Fruit fly (Drosophila melanogaster) whole organism, embryonic: ENCODE results near the gene CG13117.
A peak's percentile ranks its signal among the peaks of the same experiment; 100 is the strongest.

Experiments used
- B-H2 ChIP-seq: fragments of 200-800 bp; sonication (Bioruptor generic); optimal IDR thresholded peaks from 2 replicates; lab custom pipeline; 2018; ENCODE audit warnings: missing biosample characterization, mild to moderate bottlenecking, missing genetic modification characterization
- Blimp-1 ChIP-seq: fragments of 200-800 bp; sonication (Bioruptor generic); optimal IDR thresholded peaks from 3 replicates; lab custom pipeline; 2018; ENCODE audit warnings: missing biosample characterization, missing genetic modification characterization, mild to moderate bottlenecking, moderate library complexity, missing genetic modification reagents
- CG10321 ChIP-seq: fragments of 200-800 bp; sonication (Bioruptor generic); IDR thresholded peaks from 2 replicates; pipeline ENCODE4 v1.3.6; 2022; ENCODE audit warnings: missing biosample characterization, missing genetic modification characterization
- CG10959 ChIP-seq: fragments of 200-800 bp; sonication (Bioruptor generic); IDR thresholded peaks from 2 replicates; pipeline ENCODE4 v1.3.6; 2022; ENCODE audit warnings: missing biosample characterization, missing genetic modification characterization
- CG11456 ChIP-seq: fragments of 200-800 bp; sonication (Bioruptor generic); IDR thresholded peaks from 3 replicates; pipeline ENCODE4 v1.3.6; 2022; ENCODE audit warnings: missing biosample characterization, missing genetic modification characterization
- CG12744 ChIP-seq: fragments of 200-800 bp; sonication (Bioruptor generic); optimal IDR thresholded peaks from 2 replicates; lab custom pipeline; 2016; ENCODE audit warnings: missing biosample characterization, missing genetic modification characterization
- CG12769 ChIP-seq: fragments of 200-800 bp; sonication (Bioruptor generic); optimal IDR thresholded peaks from 2 replicates; lab custom pipeline; 2019; ENCODE audit warnings: missing biosample characterization, mild to moderate bottlenecking, missing genetic modification characterization, moderate library complexity
- CG13123 ChIP-seq: fragments of 200-800 bp; sonication (Bioruptor generic); optimal IDR thresholded peaks from 2 replicates; lab custom pipeline; 2016; ENCODE audit warnings: missing biosample characterization, missing genetic modification characterization
- CG1529 ChIP-seq: fragments of 200-800 bp; sonication (Bioruptor generic); optimal IDR thresholded peaks from 3 replicates; lab custom pipeline; 2018; ENCODE audit warnings: missing biosample characterization, missing genetic modification characterization
- CG1602 ChIP-seq: fragments of 200-800 bp; sonication (Bioruptor generic); optimal IDR thresholded peaks from 3 replicates; lab custom pipeline; 2016; ENCODE audit warnings: missing biosample characterization, missing genetic modification characterization
- CG16779 ChIP-seq: fragments of 200-800 bp; sonication (Bioruptor generic); IDR thresholded peaks from 2 replicates; pipeline ENCODE4 v1.3.6; 2022; ENCODE audit warnings: missing biosample characterization, missing genetic modification characterization
- CG2712 ChIP-seq: fragments of 200-800 bp; optimal IDR thresholded peaks from 3 replicates; lab custom pipeline; 2019; ENCODE audit warnings: missing biosample characterization, mild to moderate bottlenecking, missing genetic modification characterization, moderate library complexity
- CG30431 ChIP-seq: fragments of 200-800 bp; sonication (Bioruptor generic); optimal IDR thresholded peaks from 2 replicates; lab custom pipeline; 2017; ENCODE audit warnings: missing biosample characterization, missing genetic modification characterization
- CG32767 ChIP-seq: fragments of 200-800 bp; sonication (Bioruptor generic); IDR thresholded peaks from 2 replicates; pipeline ENCODE4 v1.3.6; 2022; ENCODE audit warnings: missing biosample characterization, missing genetic modification characterization
- CG4854 ChIP-seq: fragments of 200-800 bp; sonication (Bioruptor generic); optimal IDR thresholded peaks from 2 replicates; lab custom pipeline; 2016; ENCODE audit warnings: missing biosample characterization, missing genetic modification characterization, inconsistent platforms
- CG5245 ChIP-seq: fragments of 200-800 bp; sonication (Bioruptor generic); optimal IDR thresholded peaks from 3 replicates; lab custom pipeline; 2016; ENCODE audit warnings: missing biosample characterization, missing genetic modification characterization
- CG6272 ChIP-seq: fragments of 200-800 bp; sonication (Bioruptor generic); IDR thresholded peaks from 2 replicates; pipeline ENCODE4 v1.3.6; 2022; ENCODE audit warnings: missing biosample characterization, missing genetic modification characterization
- CG8290 ChIP-seq, 3 experiments: fragments of 200-800 bp; sonication (Bioruptor generic); optimal IDR thresholded peaks; 2 replicates each; lab custom pipeline; 2016 to 2019; ENCODE audit warnings: missing biosample characterization in 3 of 3, missing genetic modification characterization in 3 of 3, mild to moderate bottlenecking in 2 of 3, moderate library complexity in 1 of 3
- CG9932 ChIP-seq: fragments of 200-800 bp; sonication (Bioruptor generic); IDR thresholded peaks from 2 replicates; pipeline ENCODE4 v1.3.6; 2022; ENCODE audit warnings: missing biosample characterization, missing genetic modification characterization
- Chrac-16 ChIP-seq: fragments of 200-800 bp; sonication (Bioruptor generic); optimal IDR thresholded peaks from 3 replicates; lab custom pipeline; 2016; ENCODE audit warnings: missing biosample characterization, missing genetic modification characterization
- CoRest ChIP-seq: fragments of 200-800 bp; sonication (Bioruptor generic); optimal IDR thresholded peaks from 3 replicates; lab custom pipeline; 2018; ENCODE audit warnings: missing biosample characterization, mild to moderate bottlenecking, missing genetic modification characterization, moderate library complexity
- CrebB ChIP-seq: fragments of 200-800 bp; sonication (Bioruptor generic); optimal IDR thresholded peaks from 3 replicates; lab custom pipeline; 2018; ENCODE audit warnings: missing biosample characterization, mild to moderate bottlenecking, missing genetic modification characterization
- Dip3 ChIP-seq: fragments of 200-800 bp; sonication (Bioruptor generic); optimal IDR thresholded peaks from 3 replicates; lab custom pipeline; 2016; ENCODE audit warnings: missing biosample characterization, missing genetic modification characterization
- Drgx ChIP-seq: fragments of 200-800 bp; sonication (Bioruptor generic); IDR thresholded peaks from 2 replicates; pipeline ENCODE4 v1.3.6; 2022; ENCODE audit warnings: missing biosample characterization, missing genetic modification characterization
- Ets65A ChIP-seq: fragments of 200-800 bp; sonication (Bioruptor generic); peaks from one replicate; lab custom pipeline; 2016; ENCODE audit warnings: missing biosample characterization, missing genetic modification characterization
- HHEX ChIP-seq: fragments of 200-800 bp; sonication (Bioruptor generic); optimal IDR thresholded peaks from 3 replicates; lab custom pipeline; 2017; ENCODE audit warnings: missing biosample characterization, mild to moderate bottlenecking, missing genetic modification characterization, missing genetic modification reagents
- Meics ChIP-seq: fragments of 200-800 bp; sonication (Bioruptor generic); optimal IDR thresholded peaks from 2 replicates; lab custom pipeline; 2017; ENCODE audit warnings: missing biosample characterization, mild to moderate bottlenecking, missing genetic modification characterization
- Nf-YB ChIP-seq: fragments of 200-800 bp; sonication (Bioruptor generic); optimal IDR thresholded peaks from 3 replicates; lab custom pipeline; 2019; ENCODE audit warnings: missing biosample characterization, mild to moderate bottlenecking, missing genetic modification characterization, moderate library complexity
- NfI ChIP-seq: fragments of 200-800 bp; sonication (Bioruptor generic); optimal IDR thresholded peaks from 3 replicates; lab custom pipeline; 2018; ENCODE audit warnings: missing biosample characterization, mild to moderate bottlenecking, missing genetic modification characterization, moderate library complexity
- Ptx1 ChIP-seq: fragments of 200-800 bp; sonication (Bioruptor generic); IDR thresholded peaks from 2 replicates; pipeline ENCODE4 v1.3.6; 2022; ENCODE audit warnings: missing biosample characterization, missing genetic modification characterization
- Rx ChIP-seq: fragments of 200-800 bp; sonication (Bioruptor generic); IDR thresholded peaks from 2 replicates; pipeline ENCODE4 v1.3.6; 2022; ENCODE audit warnings: missing biosample characterization, missing genetic modification characterization
- Side ChIP-seq: fragments of 200-800 bp; sonication (Bioruptor generic); optimal IDR thresholded peaks from 2 replicates; lab custom pipeline; 2016; ENCODE audit warnings: missing biosample characterization, missing genetic modification characterization
- Tbp ChIP-seq: fragments of >200 bp; optimal IDR thresholded peaks from 2 replicates; lab custom pipeline; 2018; ENCODE audit warnings: missing biosample characterization, missing genetic modification characterization
- ac ChIP-seq: fragments of 200-800 bp; sonication (Bioruptor generic); optimal IDR thresholded peaks from 3 replicates; lab custom pipeline; 2017; ENCODE audit warnings: missing biosample characterization, mild to moderate bottlenecking, missing genetic modification characterization
- al ChIP-seq: fragments of 200-800 bp; sonication (Bioruptor generic); IDR thresholded peaks from 2 replicates; pipeline ENCODE4 v1.3.6; 2022; ENCODE audit warnings: missing biosample characterization, missing genetic modification characterization
- bcd ChIP-seq: fragments of 200-800 bp; sonication (Bioruptor generic); optimal IDR thresholded peaks from 2 replicates; lab custom pipeline; 2017; ENCODE audit warnings: missing biosample characterization, mild to moderate bottlenecking, missing genetic modification characterization
- ewg ChIP-seq: fragments of 200-800 bp; sonication (Bioruptor generic); optimal IDR thresholded peaks from 3 replicates; lab custom pipeline; 2017; ENCODE audit warnings: mild to moderate bottlenecking, missing biosample characterization, missing genetic modification reagents, missing genetic modification characterization
- ham ChIP-seq: fragments of 200-800 bp; sonication (Bioruptor generic); IDR thresholded peaks from 2 replicates; pipeline ENCODE4 v1.3.6; 2022; ENCODE audit warnings: missing biosample characterization, missing genetic modification characterization
- klu ChIP-seq: fragments of 200-800 bp; sonication (Bioruptor generic); IDR thresholded peaks from 2 replicates; pipeline ENCODE4 v1.3.6; 2022; ENCODE audit warnings: missing biosample characterization, missing genetic modification characterization
- kni ChIP-seq: fragments of 200-800 bp; sonication (Bioruptor generic); optimal IDR thresholded peaks from 3 replicates; lab custom pipeline; 2017; ENCODE audit warnings: mild to moderate bottlenecking, missing biosample characterization, missing genetic modification reagents, missing genetic modification characterization
- lilli ChIP-seq: fragments of 200-800 bp; sonication (Bioruptor generic); optimal IDR thresholded peaks from 3 replicates; lab custom pipeline; 2016; ENCODE audit warnings: missing biosample characterization, missing genetic modification characterization
- otp ChIP-seq: fragments of 200-800 bp; sonication (Bioruptor generic); IDR thresholded peaks from 3 replicates; pipeline ENCODE4, ENCODE4 v1.3.6; 2022; ENCODE audit warnings: missing biosample characterization, missing genetic modification characterization
- phol ChIP-seq: fragments of 200-800 bp; sonication (Bioruptor generic); optimal IDR thresholded peaks from 3 replicates; lab custom pipeline; 2018; ENCODE audit warnings: missing biosample characterization, mild to moderate bottlenecking, missing genetic modification characterization, moderate library complexity
- prd ChIP-seq, 3 experiments: fragments of >200 bp in 2 of 3; fragments of 200-800 bp in 1 of 3; sonication (Bioruptor generic) in 1 of 3; optimal IDR thresholded peaks in 2 of 3; IDR thresholded peaks in 1 of 3; 2 replicates in 2 of 3; 3 replicates in 1 of 3; pipeline versions ENCODE4 v1.3.6 to Lab custom; 2017 to 2022; ENCODE audit warnings: missing biosample characterization in 1 of 3, missing genetic modification characterization in 1 of 3
- stwl ChIP-seq: fragments of 200-800 bp; sonication (Bioruptor generic); optimal IDR thresholded peaks from 3 replicates; lab custom pipeline; 2018; ENCODE audit warnings: missing biosample characterization, mild to moderate bottlenecking, missing genetic modification characterization, moderate library complexity
- tgo ChIP-seq: fragments of 200-800 bp; sonication (Bioruptor generic); IDR thresholded peaks from 3 replicates; pipeline ENCODE4 v1.3.6; 2022; ENCODE audit warnings: missing biosample characterization, missing genetic modification characterization
- tin ChIP-seq: fragments of 200-800 bp; sonication (Bioruptor generic); optimal IDR thresholded peaks from 3 replicates; lab custom pipeline; 2016; ENCODE audit warnings: missing biosample characterization, missing genetic modification characterization
- zfh1 ChIP-seq: fragments of 200-800 bp; sonication (Bioruptor generic); IDR thresholded peaks from 3 replicates; pipeline ENCODE4 v1.3.6; 2022; ENCODE audit warnings: missing biosample characterization, missing genetic modification characterization

The CG13117 gene

dm6 chr2L:9692364-9693348 is 43.8 kb upstream of the CG13117 start (continued):
- no peak for TF ChIP-seq Tbp (GFP tag; lab: Kevin White, UChicago)
- no peak for TF ChIP-seq prd (optimal IDR thresholded peaks at IDR 0.05; lab: Kevin White, UChicago)
- peak; percentile 85 for TF ChIP-seq prd (GFP tag; IDR thresholded peaks at IDR 0.05; lab: Robert Waterston, UW)
- no peak; the same call in 1 of the 2 replicates for TF ChIP-seq CG16779 (GFP tag; lab: Robert Waterston, UW)
- TF ChIP-seq klu (GFP tag; lab: Robert Waterston, UW): peak; percentile 60; the same call in 1 of the 2 replicates
- no peak for TF ChIP-seq kni (GFP tag; lab: Kevin White, UChicago)
- no peak for TF ChIP-seq otp
- TF ChIP-seq Dip3 (GFP tag; lab: Kevin White, UChicago): peak; percentile 31
- no peak for TF ChIP-seq CrebB (tag; lab: Kevin White, UChicago)
- TF ChIP-seq CG10321: 0 out of 2 replicates have a peak, but pooled peaks have one; percentile 20
- peak; percentile 90 for TF ChIP-seq Ptx1
- TF ChIP-seq CG6272 (GFP tag; lab: Robert Waterston, UW): peak; percentile 76
- TF ChIP-seq al (GFP tag; lab: Robert Waterston, UW): peak; percentile 85
- peak; percentile 40 for TF ChIP-seq CG12744 (GFP tag; lab: Kevin White, UChicago)
- no peak for TF ChIP-seq ewg (GFP tag; lab: Kevin White, UChicago)
- peak; percentile 16 for TF ChIP-seq CG1602 (GFP tag; lab: Kevin White, UChicago)
- peak; percentile 72 for TF ChIP-seq CoRest (tag; lab: Kevin White, UChicago)
- TF ChIP-seq stwl (tag; lab: Kevin White, UChicago): no peak
- TF ChIP-seq tin: peak; percentile 33
- no peak for TF ChIP-seq CG13123 (GFP tag; lab: Kevin White, UChicago)
- no peak for TF ChIP-seq Side (GFP tag; lab: Kevin White, UChicago)
- TF ChIP-seq CG30431 (GFP tag; lab: Kevin White, UChicago): no peak
- peak; percentile 66; the same call in 1 of the 3 replicates for TF ChIP-seq CG11456 (GFP tag; lab: Robert Waterston, UW)
- TF ChIP-seq Meics (GFP tag; lab: Kevin White, UChicago): peak; percentile 79
- peak; percentile 55; the same call in 1 of the 2 replicates for TF ChIP-seq CG32767 (GFP tag; lab: Robert Waterston, UW)
- no peak for TF ChIP-seq ac (GFP tag; lab: Kevin White, UChicago)
- no peak for TF ChIP-seq CG10959
- TF ChIP-seq CG2712 (tag; lab: Kevin White, UChicago): peak; percentile 54
- TF ChIP-seq lilli (GFP tag; lab: Kevin White, UChicago): peak; percentile 71
- no peak for TF ChIP-seq CG8290 (GFP tag; optimal IDR thresholded peaks at IDR 0.05; lab: Kevin White, UChicago)
- peak in 1 of 2 experiments; percentile 23 for TF ChIP-seq CG8290 (tag; optimal IDR thresholded peaks at IDR 0.05; lab: Kevin White, UChicago)
- TF ChIP-seq CG1529 (GFP tag; lab: Kevin White, UChicago): no peak
- no peak for TF ChIP-seq CG5245
- TF ChIP-seq phol (tag; lab: Kevin White, UChicago): peak; percentile 33
- peak; percentile 34 for TF ChIP-seq bcd (GFP tag; lab: Kevin White, UChicago)
- TF ChIP-seq HHEX: peak; percentile 60
- 0 out of 2 replicates have a peak, but pooled peaks have one; percentile 43 for TF ChIP-seq Rx (GFP tag; lab: Robert Waterston, UW)
- peak; percentile 51 for TF ChIP-seq CG12769
- TF ChIP-seq Blimp-1 (GFP tag; lab: Kevin White, UChicago): peak; percentile 53
- peak; percentile 92 for TF ChIP-seq Drgx
- peak; percentile 33; the same call in 2 of the 3 replicates for TF ChIP-seq zfh1 (GFP tag; lab: Robert Waterston, UW)
- TF ChIP-seq Chrac-16 (GFP tag; lab: Kevin White, UChicago): no peak
- TF ChIP-seq tgo (GFP tag; lab: Robert Waterston, UW): peak; percentile 88
- no peak for TF ChIP-seq B-H2
- peak; percentile 48; the same call in 1 of the 2 replicates for TF ChIP-seq ham (GFP tag; lab: Robert Waterston, UW)
- TF ChIP-seq NfI: peak; percentile 56
- TF ChIP-seq CG9932 (GFP tag; lab: Robert Waterston, UW): peak; percentile 89
- peak; percentile 28 for TF ChIP-seq Nf-YB (GFP tag; lab: Kevin White, UChicago)
- no peak for TF ChIP-seq Ets65A (GFP tag; lab: Kevin White, UChicago)
- TF ChIP-seq CG4854: peak; percentile 22
